Fruit fly (Drosophila melanogaster) whole organism, embryonic: ENCODE data around the gene CG9173.

Experiments
- Atf-2 ChIP-seq: fragments of 200-800 bp; sonication (Bioruptor generic); optimal IDR thresholded peaks from 2 replicates; lab custom pipeline; 2016; ENCODE audit warnings: missing biosample characterization, missing genetic modification characterization
- CG1792 ChIP-seq: fragments of 200-800 bp; sonication (Bioruptor generic); optimal IDR thresholded peaks from 2 replicates; lab custom pipeline; 2016; ENCODE audit warnings: missing biosample characterization, missing genetic modification characterization
- CG8478 ChIP-seq: fragments of >200 bp; optimal IDR thresholded peaks from 2 replicates; lab custom pipeline; 2018
- Doc3 ChIP-seq: fragments of 200-800 bp; sonication (Bioruptor generic); IDR thresholded peaks from 3 replicates; pipeline ENCODE4 v1.3.6; 2022; ENCODE audit warnings: missing biosample characterization, missing genetic modification characterization; ENCODE audit not compliant: partially characterized antibody
- Usf ChIP-seq: fragments of 200-800 bp; sonication (Bioruptor generic); optimal IDR thresholded peaks from 2 replicates; lab custom pipeline; 2017; ENCODE audit warnings: missing genotype, missing biosample characterization, missing genetic modification characterization
- grn ChIP-seq: fragments of 200-800 bp; sonication (Bioruptor generic); optimal IDR thresholded peaks from 3 replicates; lab custom pipeline; 2017; ENCODE audit warnings: missing biosample characterization, missing genetic modification characterization
- lilli ChIP-seq: fragments of 200-800 bp; sonication (Bioruptor generic); optimal IDR thresholded peaks from 3 replicates; lab custom pipeline; 2016; ENCODE audit warnings: missing biosample characterization, missing genetic modification characterization

DNA sequence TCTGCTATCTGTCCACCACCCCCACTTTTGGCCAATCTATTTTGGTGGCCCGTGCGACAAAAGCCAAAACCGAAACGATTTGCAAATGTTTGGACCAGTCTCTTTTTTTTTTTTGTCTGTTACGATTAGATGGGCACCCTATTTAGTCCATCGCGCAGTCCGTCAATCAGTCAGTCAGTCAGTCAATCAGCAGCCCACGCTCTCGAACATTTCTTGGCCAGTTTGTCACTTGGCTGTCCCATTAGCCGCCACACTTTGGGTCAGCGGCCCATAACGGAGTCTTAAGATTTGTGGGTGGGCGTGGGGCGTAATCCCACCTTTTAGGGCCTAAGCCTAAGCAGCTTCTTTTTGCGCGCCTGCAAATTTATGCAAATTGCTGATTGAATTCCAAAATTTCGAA lies 28.8 kb downstream of the CG9173 start:
- TF ChIP-seq Atf-2 (no peak), Doc3 (no peak), grn (GFP tag; lab: Kevin White, UChicago) (no peak), lilli (no peak), CG8478 (no peak), Usf (GFP tag; lab: Kevin White, UChicago) (no peak), CG1792 (GFP tag; lab: Kevin White, UChicago) (no peak)
